Worm (Caenorhabditis elegans) whole organism, late embryonic: ENCODE measurements around the gene K10D11.4.
A peak's percentile ranks its signal among the peaks of the same experiment; 100 is the strongest.

ENCODE experiments used
- C38D4.7 ChIP-seq: fragments of 200-800 bp; sonication (Bioruptor generic); optimal IDR thresholded peaks from 2 replicates; lab custom pipeline; 2018; ENCODE audit warnings: mild to moderate bottlenecking, missing genetic modification characterization, moderate library complexity, missing compliant biosample characterization
- K02D7.2 ChIP-seq: sonication (generic microtip); optimal IDR thresholded peaks from 2 replicates; lab custom pipeline; 2017; ENCODE audit warnings: mild to moderate bottlenecking, missing genetic modification characterization, missing compliant biosample characterization
- T23F11.4 ChIP-seq: fragments of 200-800 bp; sonication (Bioruptor generic); optimal IDR thresholded peaks from 2 replicates; lab custom pipeline; 2018; ENCODE audit warnings: mild to moderate bottlenecking, missing genetic modification characterization, missing compliant biosample characterization
- Y22D7AL.16 ChIP-seq: sonication (generic microtip); optimal IDR thresholded peaks from 2 replicates; lab custom pipeline; 2016; ENCODE audit warnings: missing genetic modification characterization, missing compliant biosample characterization
- ahr-1 ChIP-seq: sonication (generic microtip); optimal IDR thresholded peaks from 2 replicates; lab custom pipeline; 2016; ENCODE audit warnings: missing genetic modification characterization, missing compliant biosample characterization
- ama-1 ChIP-seq: fragments of 150-350 bp; optimal IDR thresholded peaks from 2 replicates; lab custom pipeline; 2014
- ceh-18 ChIP-seq: sonication (generic microtip); optimal IDR thresholded peaks from 2 replicates; lab custom pipeline; 2016; ENCODE audit warnings: missing genetic modification characterization, missing compliant biosample characterization
- ceh-19 ChIP-seq: fragments of 200-800 bp; sonication (Bioruptor generic); optimal IDR thresholded peaks from 2 replicates; lab custom pipeline; 2018; ENCODE audit warnings: mild to moderate bottlenecking, missing genetic modification characterization, missing compliant biosample characterization
- ceh-22 ChIP-seq: sonication (generic microtip); optimal IDR thresholded peaks from 2 replicates; lab custom pipeline; 2017; ENCODE audit warnings: missing biosample characterization, missing genetic modification characterization
- ceh-24 ChIP-seq: sonication (generic microtip); optimal IDR thresholded peaks from 2 replicates; lab custom pipeline; 2016; ENCODE audit warnings: mild to moderate bottlenecking, missing genetic modification characterization, missing compliant biosample characterization
- ceh-30 ChIP-seq: fragments of 150-350 bp; optimal IDR thresholded peaks from 2 replicates; lab custom pipeline; 2014; ENCODE audit warnings: missing biosample characterization, missing genetic modification characterization
- ceh-31 ChIP-seq: sonication (generic microtip); optimal IDR thresholded peaks from 2 replicates; lab custom pipeline; 2016; ENCODE audit warnings: missing genetic modification characterization, missing compliant biosample characterization
- ceh-45 ChIP-seq: fragments of 200-800 bp; sonication (Bioruptor generic); IDR thresholded peaks from 2 replicates; pipeline ENCODE4 v1.3.6; 2022; ENCODE audit warnings: missing genetic modification reagents, missing genetic modification characterization, missing compliant biosample characterization
- dve-1 ChIP-seq: sonication (generic microtip); optimal IDR thresholded peaks from 2 replicates; lab custom pipeline; 2017; ENCODE audit warnings: antibody characterized with exemption, mild to moderate bottlenecking, missing genetic modification characterization, missing compliant biosample characterization
- elt-2 ChIP-seq: sonication (generic microtip); optimal IDR thresholded peaks from 2 replicates; lab custom pipeline; 2016; ENCODE audit warnings: missing genetic modification reagents, missing genetic modification characterization, missing compliant biosample characterization
- elt-4 ChIP-seq: sonication (generic microtip); optimal IDR thresholded peaks from 2 replicates; lab custom pipeline; 2016; ENCODE audit warnings: missing genetic modification characterization, missing compliant biosample characterization
- ets-4 ChIP-seq: sonication (generic microtip); optimal IDR thresholded peaks from 2 replicates; lab custom pipeline; 2016; ENCODE audit warnings: missing genetic modification characterization, missing compliant biosample characterization
- fax-1 ChIP-seq: sonication (generic microtip); optimal IDR thresholded peaks from 2 replicates; lab custom pipeline; 2016; ENCODE audit warnings: missing genotype, missing genetic modification characterization, missing compliant biosample characterization
- hlh-13 ChIP-seq: fragments of 200-800 bp; sonication (Bioruptor generic); optimal IDR thresholded peaks from 2 replicates; lab custom pipeline; 2018; ENCODE audit warnings: mild to moderate bottlenecking, missing genetic modification characterization, missing compliant biosample characterization
- hlh-30 ChIP-seq: sonication (generic microtip); optimal IDR thresholded peaks from 2 replicates; lab custom pipeline; 2017; ENCODE audit warnings: antibody characterized with exemption, missing genetic modification characterization, missing compliant biosample characterization; ENCODE audit not compliant: insufficient read depth
- hlh-8 ChIP-seq: sonication (generic microtip); optimal IDR thresholded peaks from 2 replicates; lab custom pipeline; 2016; ENCODE audit warnings: missing genotype, missing genetic modification characterization, missing compliant biosample characterization
- lin-11 ChIP-seq: fragments of 200-800 bp; sonication (Bioruptor generic); optimal IDR thresholded peaks from 2 replicates; lab custom pipeline; 2018; ENCODE audit warnings: mild to moderate bottlenecking, missing genetic modification characterization, missing compliant biosample characterization
- madf-2 ChIP-seq: sonication (generic microtip); optimal IDR thresholded peaks from 2 replicates; lab custom pipeline; 2017; ENCODE audit warnings: missing genetic modification characterization, missing compliant biosample characterization
- mec-3 ChIP-seq: sonication (generic microtip); optimal IDR thresholded peaks from 2 replicates; lab custom pipeline; 2016; ENCODE audit warnings: borderline replicate concordance, missing genetic modification characterization, missing compliant biosample characterization
- nfya-1 ChIP-seq: sonication (generic microtip); optimal IDR thresholded peaks from 2 replicates; lab custom pipeline; 2017; ENCODE audit warnings: missing genetic modification characterization, mild to moderate bottlenecking, missing compliant biosample characterization, antibody characterized with exemption, moderate library complexity
- npax-4 ChIP-seq: sonication (generic microtip); optimal IDR thresholded peaks from 2 replicates; lab custom pipeline; 2016; ENCODE audit warnings: missing genetic modification characterization, missing compliant biosample characterization
- odd-2 ChIP-seq: sonication (generic microtip); optimal IDR thresholded peaks from 2 replicates; lab custom pipeline; 2017; ENCODE audit warnings: antibody characterized with exemption, mild to moderate bottlenecking, missing genetic modification characterization, missing compliant biosample characterization
- pag-3 ChIP-seq: sonication (generic microtip); optimal IDR thresholded peaks from 2 replicates; lab custom pipeline; 2016; ENCODE audit warnings: missing compliant biosample characterization, missing genetic modification characterization, borderline replicate concordance
- pax-1 ChIP-seq: fragments of 150-350 bp; optimal IDR thresholded peaks from 2 replicates; lab custom pipeline; 2014; ENCODE audit warnings: missing biosample characterization, missing genetic modification characterization
- pha-2 ChIP-seq: sonication (generic microtip); optimal IDR thresholded peaks from 2 replicates; lab custom pipeline; 2017; ENCODE audit warnings: mild to moderate bottlenecking, missing genetic modification characterization, missing compliant biosample characterization
- pha-4 ChIP-seq: fragments of 150-350 bp; optimal IDR thresholded peaks from 2 replicates; lab custom pipeline; 2018; ENCODE audit warnings: missing biosample characterization, missing genetic modification reagents, missing genetic modification characterization
- ref-2 ChIP-seq: sonication (generic microtip); optimal IDR thresholded peaks from 2 replicates; lab custom pipeline; 2016; ENCODE audit warnings: missing genetic modification characterization, missing compliant biosample characterization
- rnt-1 ChIP-seq: sonication (generic microtip); optimal IDR thresholded peaks from 2 replicates; lab custom pipeline; 2016; ENCODE audit warnings: missing genetic modification characterization, missing compliant biosample characterization
- sox-4 ChIP-seq: sonication (generic microtip); optimal IDR thresholded peaks from 2 replicates; lab custom pipeline; 2017; ENCODE audit warnings: mild to moderate bottlenecking, missing genetic modification characterization, inconsistent platforms, missing compliant biosample characterization
- tbx-2 ChIP-seq: sonication (generic microtip); optimal IDR thresholded peaks from 2 replicates; lab custom pipeline; 2016; ENCODE audit warnings: missing genetic modification characterization, missing compliant biosample characterization
- tbx-7 ChIP-seq: sonication (generic microtip); optimal IDR thresholded peaks from 2 replicates; lab custom pipeline; 2016; ENCODE audit warnings: missing genotype, missing genetic modification characterization, missing compliant biosample characterization
- zip-5 ChIP-seq: sonication (generic microtip); optimal IDR thresholded peaks from 2 replicates; lab custom pipeline; 2016; ENCODE audit warnings: missing genetic modification characterization, missing compliant biosample characterization

K10D11.4 gene

ce11 chrIV:12973336-12973735, 20.9 kb downstream of the K10D11.4 start, which contains the start of gene F55G11.4:
Gene F55G11.4 (plus strand): TSS chrIV:12973624.
- TF ChIP-seq elt-2 (tag; lab: Kevin White, UChicago): peak; percentile 64
- TF ChIP-seq ceh-24 (tag; lab: Kevin White, UChicago): no peak

- TF ChIP-seq nfya-1 (no peak), ref-2 (no peak), ceh-45 (no peak), Y22D7AL.16 (tag; lab: Kevin White, UChicago) (no peak), odd-2 (tag; lab: Kevin White, UChicago) (no peak), elt-2 (tag; lab: Kevin White, UChicago) (no peak), tbx-7 (tag; lab: Kevin White, UChicago) (no peak), hlh-30 (tag; lab: Kevin White, UChicago) (no peak), tbx-2 (tag; lab: Kevin White, UChicago) (no peak), ahr-1 (tag; lab: Kevin White, UChicago) (no peak), pag-3 (tag; lab: Kevin White, UChicago) (no peak), npax-4 (tag; lab: Kevin White, UChicago) (no peak), hlh-13 (GFP tag; lab: Kevin White, UChicago) (no peak), C38D4.7 (GFP tag; lab: Kevin White, UChicago) (no peak), sox-4 (tag; lab: Kevin White, UChicago) (no peak), elt-4 (tag; lab: Kevin White, UChicago) (no peak), hlh-8 (no peak), pha-2 (tag; lab: Kevin White, UChicago) (no peak)
- TF ChIP-seq, all 69 proteins: peak for 0
Measured at ce11 chrIV:12972780-12973179, 21.5 kb downstream of the K10D11.4 start.

- TF ChIP-seq elt-2 (tag; lab: Kevin White, UChicago) (peak; percentile 77), pha-4 (no peak), rnt-1 (tag; lab: Kevin White, UChicago) (no peak)
Measured at ce11 chrIV:12971994-12972520, 22.2 kb downstream of the K10D11.4 start.

- TF ChIP-seq mec-3 (no peak), lin-11 (no peak), pax-1 (tag; lab: Kevin White, UChicago) (no peak), zip-5 (tag; lab: Kevin White, UChicago) (no peak), ceh-22 (tag; lab: Kevin White, UChicago) (no peak), ceh-19 (GFP tag; lab: Kevin White, UChicago) (no peak), madf-2 (tag; lab: Kevin White, UChicago) (no peak), K02D7.2 (tag; lab: Kevin White, UChicago) (no peak), ama-1 (lab: Kevin White, UChicago) (no peak), T23F11.4 (no peak), rnt-1 (tag; lab: Kevin White, UChicago) (no peak), fax-1 (tag; lab: Kevin White, UChicago) (no peak)
Measured at ce11 chrIV:12969141-12969540, 25.1 kb downstream of the K10D11.4 start, which contains the start of gene F55G11.2. Gene F55G11.2 (minus strand): TSS chrIV:12969289.

- TF ChIP-seq rnt-1 (tag; lab: Kevin White, UChicago) (no peak), pha-4 (no peak), npax-4 (tag; lab: Kevin White, UChicago) (no peak), Y22D7AL.16 (tag; lab: Kevin White, UChicago) (no peak), ceh-31 (no peak), ceh-30 (no peak), tbx-7 (tag; lab: Kevin White, UChicago) (no peak), ets-4 (no peak), hlh-8 (no peak), ceh-18 (tag; lab: Kevin White, UChicago) (no peak), dve-1 (no peak)
Measured at ce11 chrIV:12967303-12967702, 27.0 kb downstream of the K10D11.4 start.
